Worm (Caenorhabditis elegans) whole organism, young adult: ENCODE data around the gene F58F12.4.

ENCODE experiments used
- bed-2 ChIP-seq: fragments of 200-800 bp; sonication (Bioruptor generic); IDR thresholded peaks from 2 replicates; pipeline ENCODE4 v1.3.6; 2022; ENCODE audit warnings: missing genetic modification reagents, missing genetic modification characterization, missing compliant biosample characterization
- nfya-1 ChIP-seq: sonication (generic microtip); optimal IDR thresholded peaks from 2 replicates; lab custom pipeline; 2017; ENCODE audit warnings: antibody characterized with exemption, missing compliant biosample characterization, missing genetic modification characterization, borderline replicate concordance; ENCODE audit not compliant: insufficient read depth
- nhr-27 ChIP-seq: fragments of 200-800 bp; sonication (Bioruptor generic); optimal IDR thresholded peaks from 2 replicates; lab custom pipeline; 2018; ENCODE audit warnings: mild to moderate bottlenecking, missing genetic modification characterization, moderate library complexity, missing compliant biosample characterization
- unc-62 ChIP-seq: fragments of 150-350 bp; optimal IDR thresholded peaks from 2 replicates; lab custom pipeline; 2014; ENCODE audit warnings: missing biosample characterization, missing genetic modification reagents, missing genetic modification characterization

DNA sequence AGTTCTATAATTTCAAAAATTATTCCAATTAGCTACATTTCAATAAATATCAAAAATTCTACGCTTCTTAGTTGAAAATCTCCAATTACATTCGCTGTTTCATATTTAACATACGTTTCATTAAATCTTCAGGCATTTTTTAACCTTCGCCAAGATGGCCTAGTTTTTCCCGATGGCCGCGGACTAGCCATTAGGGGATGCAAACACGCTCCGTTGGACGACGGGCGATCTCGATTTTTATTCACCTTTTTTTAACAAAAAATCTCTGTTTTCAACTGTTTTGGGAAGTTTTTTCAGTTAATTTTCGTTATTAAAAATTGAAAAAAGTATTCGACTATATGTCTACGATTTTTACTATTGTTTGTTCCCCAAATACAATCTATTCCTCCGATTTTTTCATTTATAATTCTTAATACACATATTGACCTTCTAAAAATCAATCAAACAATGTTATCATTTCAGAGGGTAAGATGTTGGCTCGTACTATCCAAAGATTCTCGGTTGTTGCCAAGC is 3.3 kb upstream of the F58F12.4 start, which contains the start of gene F58F12.1:
- TF ChIP-seq nfya-1 (tag; lab: Kevin White, UChicago) (no peak), nhr-27 (no peak), unc-62 (GFP tag; lab: Kevin White, UChicago) (no peak), bed-2 (GFP tag; lab: Robert Waterston, UW) (no peak)
